Fruit fly (Drosophila melanogaster): ENCODE data around the gene PMCA.

Gene PMCA

DNA sequence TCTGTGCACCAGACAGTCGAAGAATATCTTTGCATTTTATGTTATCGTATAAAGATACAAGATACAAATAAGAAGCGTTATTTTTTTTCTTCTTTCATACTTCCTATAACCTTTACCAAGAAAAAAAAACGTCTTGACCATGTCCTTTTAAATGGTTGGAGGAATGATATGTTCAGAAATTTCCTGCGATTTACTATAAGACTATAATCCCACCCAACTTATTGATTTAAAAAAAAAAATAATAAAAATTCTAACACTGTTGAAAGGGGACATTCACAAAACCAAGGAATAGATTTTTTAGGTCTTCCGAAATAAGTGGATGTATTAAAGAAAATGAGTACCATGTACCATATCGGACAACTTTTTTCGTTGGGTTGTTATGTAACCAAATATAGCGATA lies 22.7 kb downstream of the PMCA start:
- TF ChIP-seq CG10147 (GFP tag; optimal IDR thresholded peaks at IDR 0.05) (no peak), CG9817 (tag; optimal IDR thresholded peaks at IDR 0.05) (no peak), PHDP (tag; optimal IDR thresholded peaks at IDR 0.05) (no peak), phol (tag; optimal IDR thresholded peaks at IDR 0.05) (no peak), wor (GFP tag; IDR thresholded peaks at IDR 0.05) (no peak), Pdp1 (GFP tag; optimal IDR thresholded peaks at IDR 0.05) (peak in 1 of 2 experiments; percentile 79)

DNA sequence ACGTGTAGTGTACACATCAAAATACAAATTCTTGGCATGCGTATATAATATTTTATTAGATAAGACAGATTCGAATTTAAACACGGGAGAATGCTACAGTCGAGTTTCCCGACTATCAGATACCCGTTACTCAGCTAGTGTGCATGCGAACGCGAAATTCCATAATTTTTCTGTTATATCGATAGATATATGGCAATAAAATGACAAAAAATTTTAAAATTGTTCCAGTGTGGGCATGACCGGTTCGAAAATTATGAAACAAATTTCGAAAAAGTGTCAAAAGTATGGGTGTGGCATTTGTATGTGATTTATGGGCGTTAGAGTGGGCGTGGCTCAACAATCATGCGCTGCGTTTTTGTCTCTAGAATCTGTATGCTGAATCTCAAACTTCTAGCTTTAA lies 26.4 kb downstream of the PMCA start:
- TF ChIP-seq CG3726 (GFP tag; IDR thresholded peaks at IDR 0.05), result no peak
- no peak for TF ChIP-seq pan (optimal IDR thresholded peaks at IDR 0.05)
- TF ChIP-seq pan (GFP tag; optimal IDR thresholded peaks at IDR 0.05 in 1 of 2, IDR thresholded peaks at IDR 0.05 in 1 of 2), result no peak
- 0 out of 3 replicates have a peak, but pooled peaks have one; percentile 9 for TF ChIP-seq CG2199 (GFP tag; IDR thresholded peaks at IDR 0.05)
- peak; percentile 5 for TF ChIP-seq D19B (GFP tag; optimal IDR thresholded peaks at IDR 0.05)

- no peak for TF ChIP-seq dmrt99B (tag; optimal IDR thresholded peaks at IDR 0.05)
- TF ChIP-seq CG30020 (tag; optimal IDR thresholded peaks at IDR 0.05), result peak; percentile 56
- TF ChIP-seq sqz (GFP tag; optimal IDR thresholded peaks at IDR 0.05), result no peak
- TF ChIP-seq luna (GFP tag; optimal IDR thresholded peaks at IDR 0.05), result no peak
- no peak for TF ChIP-seq nerfin-1 (tag; optimal IDR thresholded peaks at IDR 0.05)
- no peak for TF ChIP-seq sisA (GFP tag; IDR thresholded peaks at IDR 0.05)
- peak; percentile 91 for TF ChIP-seq CG2199 (GFP tag; IDR thresholded peaks at IDR 0.05)
- TF ChIP-seq oc (tag; optimal IDR thresholded peaks at IDR 0.05), result no peak
- TF ChIP-seq Mad (GFP tag; optimal IDR thresholded peaks at IDR 0.05), result no peak
- no peak for TF ChIP-seq CG5180 (GFP tag; optimal IDR thresholded peaks at IDR 0.05)
- no peak for TF ChIP-seq CG6765 (GFP tag; optimal IDR thresholded peaks at IDR 0.05)
These were observed 29.6 kb downstream of the PMCA start for dm6 chr4:329119-329518.

DNA sequence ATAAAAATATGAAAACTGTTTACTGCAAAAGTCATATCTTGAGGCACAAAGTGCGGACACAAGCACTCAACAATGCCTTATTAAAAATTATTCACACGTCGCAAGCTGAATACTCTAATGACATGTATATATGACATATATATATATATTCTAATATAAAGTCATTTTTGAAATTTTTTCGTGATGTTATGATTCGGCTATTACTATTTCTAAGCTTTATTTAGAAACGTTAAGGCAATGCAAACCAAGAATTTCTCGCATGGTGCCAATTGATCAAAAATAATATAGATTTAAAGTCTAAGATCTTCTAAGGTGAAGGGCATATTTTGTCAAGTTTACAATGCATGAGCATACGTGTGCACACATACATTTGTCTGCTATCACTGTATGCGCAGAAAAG lies 39.9 kb downstream of the PMCA start:
- no peak for TF ChIP-seq CG9437 (GFP tag; optimal IDR thresholded peaks at IDR 0.05)
- TF ChIP-seq en (GFP tag; optimal IDR thresholded peaks at IDR 0.05), result no peak
- TF ChIP-seq D19A (tag; optimal IDR thresholded peaks at IDR 0.05), result peak; percentile 86
- no peak for TF ChIP-seq Nf-YC (tag; optimal IDR thresholded peaks at IDR 0.05)
- TF ChIP-seq sr (GFP tag; IDR thresholded peaks at IDR 0.05), result no peak
- TF ChIP-seq HmgD (GFP tag; optimal IDR thresholded peaks at IDR 0.05), result no peak
- TF ChIP-seq bcd (GFP tag; optimal IDR thresholded peaks at IDR 0.05), result no peak
- no peak for TF ChIP-seq CG14667 (GFP tag; IDR thresholded peaks at IDR 0.05)
- TF ChIP-seq exex (tag; optimal IDR thresholded peaks at IDR 0.05), result no peak
- TF ChIP-seq YL-1 (GFP tag; optimal IDR thresholded peaks at IDR 0.05), result no peak
- no peak for TF ChIP-seq CG6654 (GFP tag; optimal IDR thresholded peaks at IDR 0.05)
- no peak for TF ChIP-seq vvl (GFP tag; IDR thresholded peaks at IDR 0.05)
- no peak for TF ChIP-seq eve (GFP tag; optimal IDR thresholded peaks at IDR 0.05)
- TF ChIP-seq dmrt11E (tag; optimal IDR thresholded peaks at IDR 0.05), result no peak
- TF ChIP-seq row (GFP tag; IDR thresholded peaks at IDR 0.05), result peak; percentile 55; the same call in 2 of the 3 replicates
- no peak for TF ChIP-seq CrebB (tag; optimal IDR thresholded peaks at IDR 0.05)
- TF ChIP-seq CG11085 (GFP tag; IDR thresholded peaks at IDR 0.05), result no peak
- TF ChIP-seq pb (GFP tag; optimal IDR thresholded peaks at IDR 0.05), result no peak
- TF ChIP-seq CG7928 (GFP tag; optimal IDR thresholded peaks at IDR 0.05), result no peak
- TF ChIP-seq sob (GFP tag; IDR thresholded peaks at IDR 0.05), result 0 out of 2 replicates have a peak, but pooled peaks have one; percentile 12
- no peak for TF ChIP-seq CG12104 (GFP tag; optimal IDR thresholded peaks at IDR 0.05)
- TF ChIP-seq CG18599 (GFP tag; optimal IDR thresholded peaks at IDR 0.05), result no peak
- TF ChIP-seq cg (GFP tag; optimal IDR thresholded peaks at IDR 0.05), result peak; percentile 8
- TF ChIP-seq sisA (GFP tag; IDR thresholded peaks at IDR 0.05), result no peak
- no peak for TF ChIP-seq caup (GFP tag; optimal IDR thresholded peaks at IDR 0.05; ENCODE audit: severe bottlenecking)
- TF ChIP-seq trem (tag; optimal IDR thresholded peaks at IDR 0.05), result no peak
- TF ChIP-seq Med (GFP tag), result peak; percentile 11

All from whole organism, embryonic.